Fruit fly (Drosophila melanogaster) ovary, adult (tissue): ENCODE measurements around the gene CG5790.

Experiments
- CG17801 ChIP-seq: fragments of 200-800 bp; optimal IDR thresholded peaks from 2 replicates; lab custom pipeline; 2019; ENCODE audit warnings: missing biosample characterization, mild to moderate bottlenecking, missing genetic modification characterization, moderate library complexity; ENCODE audit not compliant: partially characterized antibody

CG5790 gene

DNA sequence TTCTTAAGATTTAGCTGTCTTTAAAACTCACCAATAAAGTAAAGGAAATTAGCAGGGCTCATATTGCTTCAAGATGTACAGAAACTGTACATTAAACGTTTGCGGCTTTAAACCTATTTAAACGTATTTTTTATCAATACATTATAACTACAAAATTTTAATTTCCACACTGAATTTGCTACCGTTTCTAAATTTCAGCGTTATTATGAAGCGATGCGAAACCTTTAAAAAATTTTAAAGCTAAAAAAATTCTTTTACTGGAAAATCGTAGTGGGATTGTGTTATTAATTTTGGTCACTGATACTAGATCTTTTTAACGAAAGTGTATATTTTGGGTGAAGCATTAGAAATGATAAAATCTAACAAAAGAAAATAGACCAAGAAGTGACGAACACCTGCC is 14.7 kb downstream of the CG5790 start, which contains the start of gene CG43354:
TSS of gene CG43354 (minus strand) at position 101 of the 400 bp plus-strand sequence.
- no peak for TF ChIP-seq CG17801 (GFP tag; lab: Kevin White, UChicago)

DNA sequence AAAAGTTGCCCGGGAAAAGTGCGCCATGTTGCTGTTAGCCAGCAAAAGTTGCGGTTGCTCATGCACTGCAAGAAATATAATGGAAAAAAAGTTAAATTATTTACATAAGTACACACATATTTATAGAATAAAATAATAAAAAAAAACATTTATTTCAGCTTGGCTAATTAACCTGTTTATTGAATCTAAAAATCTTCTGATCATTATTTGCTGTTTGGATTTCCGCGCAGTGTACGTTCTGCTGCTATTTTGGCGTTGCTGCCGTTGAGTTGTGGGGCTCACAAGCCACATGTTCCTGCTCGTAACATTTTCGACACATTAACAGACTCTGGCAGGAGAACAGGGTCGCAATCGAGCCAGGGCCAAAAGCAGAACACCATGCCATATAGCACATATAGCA is 15.8 kb downstream of the CG5790 start:
- no peak for TF ChIP-seq CG17801 (GFP tag; lab: Kevin White, UChicago)

DNA sequence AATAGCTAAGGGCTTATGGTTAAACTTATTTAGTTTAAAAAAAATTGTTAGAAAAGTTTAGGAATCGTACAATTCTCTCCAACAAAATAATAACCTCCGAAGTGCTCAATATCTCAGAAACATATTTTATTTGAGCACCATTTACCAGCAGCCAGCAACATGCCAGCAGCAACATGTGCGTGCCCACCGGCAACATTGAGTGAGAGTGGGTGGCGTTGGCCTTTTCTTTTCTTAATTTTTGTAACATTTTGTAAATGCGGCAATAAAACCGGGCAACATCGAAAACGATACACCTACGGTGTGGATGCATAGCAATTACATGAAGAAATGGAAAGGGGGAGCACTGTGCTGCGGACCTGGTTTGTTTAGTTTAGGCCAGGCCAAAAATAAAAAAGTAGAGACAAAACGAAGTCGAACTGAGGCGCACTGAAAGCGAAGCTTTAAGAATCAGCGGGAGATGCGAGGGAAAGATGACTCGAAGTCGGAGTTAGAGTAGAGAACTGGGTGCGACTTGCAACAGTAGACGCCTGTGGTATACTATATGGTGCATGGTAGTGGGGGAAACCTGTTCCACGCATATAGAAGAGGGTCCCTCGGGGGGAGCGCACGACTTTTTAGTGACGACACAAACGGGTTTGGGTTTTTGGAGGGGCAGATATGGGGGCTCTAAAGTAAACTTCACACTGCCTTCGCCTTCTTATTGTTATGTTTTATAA is 17.1 kb downstream of the CG5790 start:
- TF ChIP-seq CG17801 (GFP tag; lab: Kevin White, UChicago): no peak

DNA sequence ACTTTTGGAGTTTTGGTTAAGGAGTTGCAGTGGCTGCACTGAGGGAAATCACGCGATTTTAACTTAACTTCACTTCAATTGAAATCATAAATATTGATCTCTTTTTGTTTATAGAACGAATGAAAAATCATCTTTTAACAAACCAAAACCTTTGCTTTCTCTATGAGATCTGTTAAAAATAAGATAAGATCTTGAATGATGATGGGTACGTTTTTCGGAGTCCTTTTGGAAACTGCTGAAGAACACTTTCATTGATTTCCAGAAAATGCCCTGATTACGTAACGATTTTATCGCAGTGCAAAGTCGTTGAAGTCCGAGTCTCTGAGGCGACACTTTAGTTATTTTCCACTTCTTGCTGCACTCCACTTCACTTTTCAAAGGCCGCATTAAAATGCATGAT is 17.7 kb downstream of the CG5790 start:
- TF ChIP-seq CG17801 (GFP tag; lab: Kevin White, UChicago): no peak

DNA sequence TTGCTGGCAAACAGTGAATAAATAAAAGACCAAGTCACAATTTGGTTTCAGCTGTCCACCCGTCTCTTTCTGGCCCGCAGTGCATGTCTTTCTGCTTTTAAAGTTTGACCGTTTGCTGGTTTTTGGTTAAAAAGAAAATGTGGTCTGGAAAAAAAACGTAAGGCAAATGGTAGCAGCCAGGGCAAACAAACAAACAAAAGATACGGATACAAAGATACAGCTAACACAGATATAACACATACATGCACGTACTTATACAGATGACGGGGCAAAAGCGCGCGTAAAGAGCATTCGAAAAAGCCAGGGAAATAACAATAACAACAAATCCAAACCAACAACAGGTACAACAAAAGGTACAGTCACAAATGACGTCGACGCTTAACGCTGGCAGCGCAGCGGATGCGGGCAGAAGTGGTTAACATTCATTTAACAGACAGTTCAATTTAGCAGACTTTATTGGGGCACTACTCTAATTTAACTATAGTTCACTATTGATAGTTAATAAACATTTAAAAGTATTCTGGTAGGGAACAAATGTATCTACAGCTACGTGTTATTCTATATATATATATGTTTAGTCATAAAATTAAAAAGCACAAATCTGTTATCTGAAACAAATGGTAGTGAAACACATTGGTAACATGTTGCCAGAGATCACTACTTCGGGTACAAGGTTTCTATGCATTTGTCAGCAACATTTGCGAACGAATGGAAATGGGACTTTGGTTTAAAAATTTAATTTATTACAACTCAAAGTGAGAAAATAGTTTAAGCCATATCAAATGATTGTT is 19.5 kb downstream of the CG5790 start:
- TF ChIP-seq CG17801 (GFP tag; lab: Kevin White, UChicago): no peak

DNA sequence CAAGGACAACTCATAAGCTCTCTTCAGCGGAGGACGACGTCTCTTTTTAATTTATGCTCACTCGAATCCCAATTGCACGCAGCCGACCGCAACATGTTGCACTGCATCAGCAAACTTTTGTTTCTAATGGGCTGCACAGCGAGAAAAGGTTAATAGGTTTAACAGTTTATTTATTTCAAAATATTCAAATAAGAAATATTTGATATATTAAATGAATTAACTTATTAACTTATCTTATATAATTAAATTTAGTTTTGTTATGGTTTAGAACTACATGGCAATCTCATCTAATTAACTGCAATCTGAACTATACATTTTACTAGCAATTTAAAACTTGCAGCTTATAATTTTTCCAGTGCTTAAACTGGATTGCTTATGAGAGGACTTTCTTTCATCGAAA is 20.8 kb downstream of the CG5790 start:
- TF ChIP-seq CG17801 (GFP tag; lab: Kevin White, UChicago): no peak

DNA sequence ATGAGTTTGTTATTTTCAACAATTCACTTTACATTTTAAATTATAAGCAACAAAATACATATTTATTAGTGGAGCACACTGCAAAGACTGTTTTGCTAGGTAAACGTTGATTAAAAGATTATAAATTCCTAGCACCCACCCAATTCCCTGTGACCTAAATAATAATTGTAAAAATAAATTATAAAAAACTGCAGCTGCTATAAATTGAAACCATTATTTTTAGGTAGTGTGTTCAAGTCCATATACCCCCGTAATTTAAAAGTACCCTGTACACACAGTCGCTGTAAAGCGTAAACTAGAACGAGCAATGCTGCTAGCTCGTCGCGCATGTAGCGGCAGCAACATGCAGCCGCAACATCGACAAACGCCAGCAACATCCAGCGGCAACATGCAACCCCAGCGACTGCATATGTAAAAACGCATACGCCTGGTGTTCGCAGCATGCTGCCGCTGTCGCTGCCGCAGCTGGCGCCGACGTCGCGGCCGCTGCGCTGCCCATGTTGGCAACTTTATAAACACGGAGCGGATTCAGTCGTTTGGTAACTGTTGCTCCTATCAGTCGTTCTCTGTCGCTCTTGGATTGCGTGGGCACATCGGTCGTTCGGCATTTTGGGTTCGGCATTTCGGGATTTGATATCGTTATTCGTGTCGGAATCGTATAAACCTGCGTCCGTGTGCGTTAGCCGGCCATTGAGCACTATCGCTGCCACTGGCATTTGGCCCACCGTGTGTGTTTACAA is 25.1 kb downstream of the CG5790 start, which contains the start of gene Fas3:
TSS of gene Fas3 (plus strand) at position 526 of the 740 bp plus-strand sequence.
- peak; percentile 32 for TF ChIP-seq CG17801 (GFP tag; lab: Kevin White, UChicago)

DNA sequence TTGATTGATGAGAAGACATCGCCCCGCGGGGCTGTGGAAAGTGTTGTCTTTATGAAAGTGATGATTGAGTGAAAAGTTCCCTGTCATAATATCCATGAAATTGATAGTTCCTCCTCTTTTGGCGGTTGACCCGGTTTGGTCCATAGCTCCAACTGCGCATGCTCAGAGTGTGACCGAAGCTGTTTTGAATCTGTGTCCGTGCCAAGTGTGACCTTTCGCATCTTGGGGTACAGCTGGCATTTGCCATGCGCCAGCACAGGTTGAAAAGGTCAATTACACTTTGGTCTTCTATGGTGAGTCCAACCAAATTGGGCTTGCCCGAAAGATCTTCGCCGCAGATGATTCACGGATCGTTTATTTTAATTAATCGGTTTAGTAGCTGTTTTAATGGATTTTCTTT is 26.3 kb downstream of the CG5790 start:
- TF ChIP-seq CG17801 (GFP tag; lab: Kevin White, UChicago): no peak

DNA sequence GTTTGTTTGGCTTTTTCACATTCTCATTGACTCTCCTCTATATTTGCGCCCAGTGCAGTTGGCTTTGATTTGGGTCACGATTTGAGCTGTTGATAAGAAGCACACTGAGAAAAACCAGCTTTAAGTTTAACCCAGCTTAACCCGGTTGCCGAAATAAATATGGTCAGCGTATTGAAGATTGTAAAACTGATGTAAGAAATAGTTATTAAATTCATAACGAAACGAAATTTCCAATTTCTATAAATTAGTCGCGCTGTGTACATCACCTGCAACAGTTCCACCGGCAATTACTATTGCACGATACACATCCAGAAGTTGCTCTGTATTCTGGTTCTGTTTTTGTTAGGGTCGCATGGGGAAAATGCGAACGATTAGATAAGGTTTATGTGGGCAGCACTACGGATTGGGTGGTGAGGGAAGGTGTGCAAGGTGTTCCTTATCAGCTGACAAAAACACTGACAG is 30.5 kb downstream of the CG5790 start:
- TF ChIP-seq CG17801 (GFP tag; lab: Kevin White, UChicago): peak; percentile 25

DNA sequence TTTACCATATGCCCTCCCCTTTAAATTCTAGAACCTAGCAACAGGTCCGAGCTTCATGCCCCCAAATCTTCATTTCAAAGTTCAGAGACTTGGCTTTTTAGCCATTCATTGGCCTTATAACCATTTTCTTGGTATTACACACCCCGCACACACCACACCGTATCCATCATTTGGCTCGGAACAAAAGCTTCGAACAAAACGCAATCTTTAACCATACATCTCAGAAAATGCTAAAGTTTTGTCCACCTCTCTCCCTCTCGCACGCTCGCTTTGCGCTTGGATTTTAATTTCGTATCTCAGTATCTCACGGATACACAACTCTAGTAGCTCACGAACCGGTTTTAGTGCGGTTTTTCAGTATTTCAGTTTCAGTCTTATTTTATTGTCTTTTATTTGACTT is 32.4 kb downstream of the CG5790 start:
- no peak for TF ChIP-seq CG17801 (GFP tag; lab: Kevin White, UChicago)

DNA sequence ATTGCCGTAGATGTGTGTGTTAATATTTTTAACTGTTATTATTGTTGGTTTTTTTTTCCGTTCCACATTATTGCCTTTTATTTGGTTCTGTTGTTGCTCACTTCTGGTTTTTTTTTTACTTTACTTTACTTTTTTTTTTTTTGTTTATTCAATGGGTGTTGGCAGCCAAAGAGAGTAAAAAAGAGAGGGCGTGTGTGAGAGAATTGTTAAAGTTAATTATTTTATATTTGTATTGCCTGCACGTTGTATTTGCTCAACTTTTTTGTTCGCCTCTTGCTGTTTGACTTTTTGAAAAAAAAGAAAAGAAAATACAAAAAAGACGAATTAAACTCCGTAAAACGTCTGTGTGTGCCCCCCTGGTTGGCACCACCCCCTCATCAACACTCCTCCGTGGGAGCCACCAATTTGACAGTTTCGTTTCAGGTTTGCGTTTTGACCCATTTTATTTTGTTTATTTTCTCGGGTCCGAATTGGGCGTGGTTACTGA is 33.0 kb downstream of the CG5790 start:
- peak; percentile 97 for TF ChIP-seq CG17801 (GFP tag; lab: Kevin White, UChicago)

DNA sequence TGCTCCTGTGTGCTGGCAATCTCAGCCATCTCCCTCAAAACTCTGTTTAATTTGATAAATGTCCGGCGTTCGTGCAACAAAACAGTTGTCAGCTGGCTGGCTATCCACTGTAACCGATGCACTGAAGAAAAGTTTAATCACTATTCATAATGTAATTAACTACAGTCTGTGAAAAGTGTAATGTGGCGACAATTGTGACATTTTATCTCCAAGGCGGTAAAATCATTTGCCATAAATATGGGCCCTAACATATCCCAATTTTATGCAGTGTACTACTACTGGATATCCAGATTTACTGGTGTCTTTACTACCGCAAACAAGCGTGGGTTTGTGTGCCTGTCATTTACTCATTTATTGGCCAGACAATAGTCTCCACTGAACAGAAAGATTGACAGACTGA is 34.1 kb downstream of the CG5790 start:
- TF ChIP-seq CG17801 (GFP tag; lab: Kevin White, UChicago): no peak

DNA sequence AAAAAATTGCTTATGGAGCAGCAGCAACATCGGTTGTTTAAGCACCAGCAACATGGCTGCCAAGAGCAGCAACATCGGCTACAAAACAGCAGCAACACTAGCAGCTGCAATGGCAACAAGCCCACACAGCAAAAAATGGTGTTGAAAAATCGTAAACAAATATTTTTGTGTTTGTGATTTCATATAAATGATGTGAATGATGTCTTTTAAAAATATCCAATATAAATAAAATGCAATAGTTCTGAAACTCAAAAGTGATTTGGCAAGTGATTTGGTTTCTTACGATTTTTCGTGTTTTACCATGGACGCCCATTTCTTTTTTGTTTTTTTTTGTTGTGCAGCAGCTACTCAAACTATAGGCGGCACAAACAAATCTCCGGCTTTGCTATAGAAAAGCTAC is 37.0 kb downstream of the CG5790 start:
- no peak for TF ChIP-seq CG17801 (GFP tag; lab: Kevin White, UChicago)

DNA sequence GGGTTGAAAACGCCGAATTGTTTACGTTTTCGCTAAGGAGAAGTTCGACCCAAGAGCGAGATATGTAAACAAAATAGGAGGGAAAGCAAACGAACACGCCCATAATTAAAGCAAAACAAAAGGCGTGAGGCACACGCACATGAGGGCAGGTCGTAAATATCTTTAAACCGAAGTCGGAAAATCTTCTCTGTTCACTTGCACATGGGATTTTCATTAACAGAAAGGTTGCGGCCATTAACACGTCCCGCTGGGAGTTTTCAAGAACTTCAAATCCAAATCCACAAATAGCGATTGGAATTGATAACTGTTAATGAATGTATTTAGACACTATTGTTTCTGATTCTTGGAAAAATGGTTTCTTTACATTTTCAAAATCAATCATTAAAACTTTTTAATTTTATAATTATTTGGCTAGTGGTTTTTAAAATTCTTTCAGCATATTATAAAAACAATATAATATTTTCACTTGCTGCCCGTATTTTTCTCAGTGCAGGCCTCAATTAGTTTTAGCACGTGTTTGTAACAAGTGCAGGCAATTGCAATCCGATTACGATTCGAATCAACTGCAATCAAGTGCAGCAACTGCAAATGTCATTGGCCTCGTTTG is 39.3 kb downstream of the CG5790 start:
- TF ChIP-seq CG17801 (GFP tag; lab: Kevin White, UChicago): no peak
